Worm (Caenorhabditis elegans): ENCODE results near the gene F11G11.14.

F11G11.14 gene

DNA sequence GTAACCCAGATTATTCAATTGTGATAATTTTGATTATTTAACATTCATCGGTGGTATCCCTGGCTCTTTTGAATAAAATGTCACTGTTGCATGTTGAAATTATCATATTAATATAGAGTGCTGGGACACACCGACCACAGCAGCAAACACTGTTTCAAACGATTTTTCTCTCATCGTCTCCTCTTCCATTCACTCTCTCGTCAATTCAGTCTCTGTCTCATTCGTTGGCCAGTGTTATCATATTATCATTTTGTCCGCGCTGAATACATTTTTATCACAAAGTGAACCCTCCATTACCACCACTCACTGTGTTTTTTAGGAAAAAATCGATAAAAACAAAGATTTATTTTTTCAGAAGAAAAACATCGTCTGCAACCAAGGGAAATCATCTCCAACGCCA lies 6.4 kb upstream of the F11G11.14 start (continued):
- no peak for TF ChIP-seq lin-29 (GFP tag; IDR thresholded peaks at IDR 0.05)
- TF ChIP-seq lin-39 (tag; optimal IDR thresholded peaks at IDR 0.05): no peak
- no peak for TF ChIP-seq unc-39 (tag; optimal IDR thresholded peaks at IDR 0.05)
- no peak for TF ChIP-seq lin-38 (GFP tag; IDR thresholded peaks at IDR 0.05)
- TF ChIP-seq fos-1 (tag; optimal IDR thresholded peaks at IDR 0.05): no peak
- TF ChIP-seq nhr-6 (tag; optimal IDR thresholded peaks at IDR 0.05): no peak
- TF ChIP-seq egl-27 (tag; optimal IDR thresholded peaks at IDR 0.05): no peak
- TF ChIP-seq ceh-82 (tag; optimal IDR thresholded peaks at IDR 0.05): no peak
- TF ChIP-seq dmd-6 (GFP tag; IDR thresholded peaks at IDR 0.05): peak; percentile 52; the same call in 1 of the 2 replicates

DNA sequence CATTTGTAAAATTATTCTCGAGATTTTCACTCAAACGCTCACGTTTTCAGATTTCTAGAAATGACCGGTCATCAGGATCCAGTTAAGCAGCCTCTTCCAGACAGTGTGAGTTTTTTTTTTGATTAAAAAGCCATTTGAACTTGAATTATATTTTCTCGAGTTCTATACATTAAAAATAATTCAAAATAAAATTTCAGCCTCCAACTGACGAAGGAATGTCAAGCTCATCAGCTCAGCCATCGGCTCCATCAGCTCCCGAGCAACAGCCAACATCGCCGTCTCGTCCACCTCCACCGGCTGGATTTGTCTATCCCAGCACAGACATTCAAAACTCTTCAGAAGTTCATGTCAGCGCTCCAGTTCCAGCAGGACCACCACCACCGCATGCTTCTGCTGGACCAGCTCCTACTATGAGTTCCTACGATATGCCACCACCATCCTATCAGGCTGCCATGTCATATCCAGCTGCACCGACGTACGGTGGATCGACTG lies 5.6 kb upstream of the F11G11.14 start, which contains the start of gene F11G11.5:
F11G11.5 (plus strand) TSS at position 51 of the 492 bp plus-strand sequence.
- TF ChIP-seq F49E8.2 (tag; optimal IDR thresholded peaks at IDR 0.05; ENCODE audit: borderline replicate concordance) (no peak), Y105C5A.15 (GFP tag; IDR thresholded peaks at IDR 0.05) (no peak), saeg-2 (GFP tag; IDR thresholded peaks at IDR 0.05) (no peak), ceh-44 (GFP tag; IDR thresholded peaks at IDR 0.05) (no peak), duxl-1 (tag; optimal IDR thresholded peaks at IDR 0.05; ENCODE audit: poor library complexity) (no peak), mes-2 (tag; optimal IDR thresholded peaks at IDR 0.05; ENCODE audit: poor library complexity, severe bottlenecking) (no peak), ama-1 (optimal IDR thresholded peaks at IDR 0.05) (peak; percentile 25), attf-4 (tag; optimal IDR thresholded peaks at IDR 0.05) (no peak), pha-4 (GFP tag; IDR thresholded peaks at IDR 0.05) (peak; percentile 30; the same call in 1 of the 2 replicates), pha-4 (tag; optimal IDR thresholded peaks at IDR 0.05) (no peak), zip-2 (tag; optimal IDR thresholded peaks at IDR 0.05) (no peak), dmd-6 (GFP tag; IDR thresholded peaks at IDR 0.05) (no peak), egl-27 (tag; optimal IDR thresholded peaks at IDR 0.05) (no peak), dpl-1 (GFP tag; optimal IDR thresholded peaks at IDR 0.05) (no peak), nhr-76 (tag; optimal IDR thresholded peaks at IDR 0.05) (no peak), nhr-6 (tag; optimal IDR thresholded peaks at IDR 0.05) (no peak), F44E2.7 (GFP tag; IDR thresholded peaks at IDR 0.05) (no peak), T26A8.4 (GFP tag; IDR thresholded peaks at IDR 0.05) (peak; percentile 70), ZK337.2 (GFP tag; IDR thresholded peaks at IDR 0.05) (no peak), ceh-32 (tag; optimal IDR thresholded peaks at IDR 0.05; ENCODE audit: poor library complexity) (no peak), Y48G9A.11 (GFP tag; IDR thresholded peaks at IDR 0.05) (0 out of 2 replicates have a peak, but pooled peaks have one; percentile 33), D1046.2 (GFP tag; IDR thresholded peaks at IDR 0.05) (0 out of 2 replicates have a peak, but pooled peaks have one; percentile 48), daf-16 (GFP tag; optimal IDR thresholded peaks at IDR 0.05) (no peak), daf-16 (tag; optimal IDR thresholded peaks at IDR 0.05) (peak; percentile 1), snpc-4 (tag; optimal IDR thresholded peaks at IDR 0.05) (no peak), lin-38 (GFP tag; IDR thresholded peaks at IDR 0.05) (peak; percentile 35; the same call in 1 of the 2 replicates), set-16 (GFP tag; IDR thresholded peaks at IDR 0.05) (peak; percentile 67), ztf-7 (tag; optimal IDR thresholded peaks at IDR 0.05) (no peak), php-3 (GFP tag; IDR thresholded peaks at IDR 0.05) (0 out of 2 replicates have a peak, but pooled peaks have one; percentile 6), Y75B8A.6 (GFP tag; IDR thresholded peaks at IDR 0.05) (no peak), jun-1 (tag; optimal IDR thresholded peaks at IDR 0.05) (no peak), lin-15B (tag; optimal IDR thresholded peaks at IDR 0.05) (no peak), lir-3 (tag; optimal IDR thresholded peaks at IDR 0.05) (no peak), madf-5 (GFP tag; IDR thresholded peaks at IDR 0.05) (no peak), mep-1 (tag; optimal IDR thresholded peaks at IDR 0.05) (no peak), nhr-10 (tag; optimal IDR thresholded peaks at IDR 0.05) (no peak), egl-43 (GFP tag; IDR thresholded peaks at IDR 0.05) (peak; percentile 67; the same call in 1 of the 2 replicates)
